Worm (Caenorhabditis elegans): ENCODE measurements around the gene Y56A3A.22.

DNA sequence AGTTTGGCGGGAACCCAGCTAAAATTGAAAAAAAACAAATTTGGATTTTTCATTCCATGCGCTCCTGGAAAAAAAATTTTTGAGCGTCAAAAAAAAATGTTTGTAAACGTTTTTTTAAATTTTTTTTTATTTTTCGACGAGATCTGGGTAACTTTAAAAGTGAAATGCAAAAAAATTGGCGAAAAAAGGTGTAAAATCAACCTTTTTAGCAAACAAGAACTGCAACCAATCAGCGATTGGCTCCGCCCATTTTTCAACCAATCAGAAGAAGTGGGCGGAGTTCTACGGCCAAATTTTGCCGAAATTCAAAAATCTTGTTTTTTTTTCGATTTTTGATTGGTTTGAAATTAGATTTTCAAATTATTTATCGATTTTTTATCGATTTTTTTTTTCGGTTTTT is 26.0 kb upstream of the Y56A3A.22 start:
- no peak for TF ChIP-seq him-1 (tag; optimal IDR thresholded peaks at IDR 0.05)
- TF ChIP-seq dao-5 (tag; optimal IDR thresholded peaks at IDR 0.05) = no peak
- no peak for TF ChIP-seq W03F9.2 (tag; optimal IDR thresholded peaks at IDR 0.05)
